Fruit fly (Drosophila melanogaster) whole organism, embryonic: ENCODE results near the gene unc-119.

Experiments used
- Antp ChIP-seq: fragments of 200-800 bp; sonication (Bioruptor generic); optimal IDR thresholded peaks from 3 replicates; lab custom pipeline; 2016; ENCODE audit warnings: missing biosample characterization, missing genetic modification characterization
- BtbVII ChIP-seq: fragments of 200-800 bp; sonication (Bioruptor generic); optimal IDR thresholded peaks from 3 replicates; lab custom pipeline; 2017; ENCODE audit warnings: missing biosample characterization, mild to moderate bottlenecking, missing genetic modification characterization
- CG11247 ChIP-seq: fragments of 200-800 bp; sonication (Bioruptor generic); IDR thresholded peaks from 2 replicates; pipeline ENCODE4 v1.3.6; 2022; ENCODE audit warnings: missing biosample characterization, missing genetic modification characterization
- CG11504 ChIP-seq: fragments of 200-800 bp; sonication (Bioruptor generic); optimal IDR thresholded peaks from 3 replicates; lab custom pipeline; 2019; ENCODE audit warnings: missing biosample characterization, mild to moderate bottlenecking, missing genetic modification characterization, moderate library complexity
- CG12942 ChIP-seq: fragments of 200-800 bp; sonication (Bioruptor generic); optimal IDR thresholded peaks from 3 replicates; lab custom pipeline; 2016; ENCODE audit warnings: missing biosample characterization, missing genetic modification characterization
- CG13624 ChIP-seq: fragments of 200-800 bp; sonication (Bioruptor generic); optimal IDR thresholded peaks from 2 replicates; lab custom pipeline; 2016; ENCODE audit warnings: missing biosample characterization, missing genetic modification characterization
- CG15011 ChIP-seq: fragments of 200-800 bp; sonication (Bioruptor generic); optimal IDR thresholded peaks from 3 replicates; lab custom pipeline; 2018; ENCODE audit warnings: missing biosample characterization, mild to moderate bottlenecking, missing genetic modification characterization
- CG1602 ChIP-seq: fragments of 200-800 bp; sonication (Bioruptor generic); optimal IDR thresholded peaks from 3 replicates; lab custom pipeline; 2016; ENCODE audit warnings: missing biosample characterization, missing genetic modification characterization
- CG16863 ChIP-seq: fragments of 200-800 bp; sonication (Bioruptor generic); optimal IDR thresholded peaks from 3 replicates; lab custom pipeline; 2016; ENCODE audit warnings: missing biosample characterization, missing genetic modification characterization
- CG17186 ChIP-seq: fragments of 200-800 bp; sonication (Bioruptor generic); optimal IDR thresholded peaks from 3 replicates; lab custom pipeline; 2017; ENCODE audit warnings: missing biosample characterization, missing genetic modification reagents, missing genetic modification characterization
- CG17328 ChIP-seq: fragments of 200-800 bp; sonication (Bioruptor generic); IDR thresholded peaks from 2 replicates; pipeline ENCODE4 v1.3.6; 2022; ENCODE audit warnings: missing biosample characterization, missing genetic modification characterization
- CG17568 ChIP-seq: fragments of 200-800 bp; sonication (Bioruptor generic); optimal IDR thresholded peaks from 2 replicates; lab custom pipeline; 2018; ENCODE audit warnings: missing biosample characterization, mild to moderate bottlenecking, missing genetic modification characterization, moderate library complexity
- CG3065 ChIP-seq: fragments of 200-800 bp; sonication (Bioruptor generic); optimal IDR thresholded peaks from 2 replicates; lab custom pipeline; 2016; ENCODE audit warnings: missing biosample characterization, missing genetic modification characterization
- CG32532 ChIP-seq: fragments of 200-800 bp; sonication (Bioruptor generic); IDR thresholded peaks from 2 replicates; pipeline ENCODE4 v1.3.6; 2022; ENCODE audit warnings: missing biosample characterization, missing genetic modification characterization
- CG32767 ChIP-seq: fragments of 200-800 bp; sonication (Bioruptor generic); IDR thresholded peaks from 2 replicates; pipeline ENCODE4 v1.3.6; 2022; ENCODE audit warnings: missing biosample characterization, missing genetic modification characterization
- CG3838 ChIP-seq: fragments of 200-800 bp; sonication (Bioruptor generic); optimal IDR thresholded peaks from 3 replicates; lab custom pipeline; 2016; ENCODE audit warnings: missing biosample characterization, missing genetic modification characterization
- CG3847 ChIP-seq: fragments of 200-800 bp; sonication (Bioruptor generic); IDR thresholded peaks from 2 replicates; pipeline ENCODE4 v1.3.6; 2022; ENCODE audit warnings: missing biosample characterization, missing genetic modification characterization
- CG4617 ChIP-seq: fragments of 200-800 bp; sonication (Bioruptor generic); optimal IDR thresholded peaks from 3 replicates; lab custom pipeline; 2016; ENCODE audit warnings: missing biosample characterization, missing genetic modification characterization, borderline replicate concordance
- CG6654 ChIP-seq: fragments of 200-800 bp; sonication (Bioruptor generic); optimal IDR thresholded peaks from 2 replicates; lab custom pipeline; 2017; ENCODE audit warnings: missing biosample characterization, mild to moderate bottlenecking, missing genetic modification characterization
- CG6813 ChIP-seq: fragments of 200-800 bp; sonication (Bioruptor generic); optimal IDR thresholded peaks from 2 replicates; lab custom pipeline; 2017; ENCODE audit warnings: missing biosample characterization, missing genetic modification characterization, mild to moderate bottlenecking, moderate library complexity, missing genetic modification reagents
- CG7271 ChIP-seq: fragments of 200-800 bp; sonication (Bioruptor generic); optimal IDR thresholded peaks from 2 replicates; lab custom pipeline; 2018; ENCODE audit warnings: missing biosample characterization, mild to moderate bottlenecking, missing genetic modification characterization, moderate library complexity
- CG7987 ChIP-seq: fragments of 200-800 bp; sonication (Bioruptor generic); optimal IDR thresholded peaks from 2 replicates; lab custom pipeline; 2018; ENCODE audit warnings: missing biosample characterization, mild to moderate bottlenecking, missing genetic modification characterization, moderate library complexity
- CG9727 ChIP-seq: fragments of 200-800 bp; sonication (Bioruptor generic); optimal IDR thresholded peaks from 3 replicates; lab custom pipeline; 2017; ENCODE audit warnings: missing biosample characterization, mild to moderate bottlenecking, missing genetic modification characterization
- HLH4C ChIP-seq: fragments of 200-800 bp; sonication (Bioruptor generic); IDR thresholded peaks from 3 replicates; pipeline ENCODE4 v1.3.6; 2022; ENCODE audit warnings: missing biosample characterization, missing genetic modification characterization; ENCODE audit not compliant: partially characterized antibody
- Hr3 ChIP-seq: fragments of 200-800 bp; sonication (Bioruptor generic); optimal IDR thresholded peaks from 3 replicates; lab custom pipeline; 2016; ENCODE audit warnings: missing biosample characterization, missing genetic modification characterization
- Hr39 ChIP-seq: fragments of >200 bp; optimal IDR thresholded peaks from 2 replicates; lab custom pipeline; 2017
- Lhr ChIP-seq: fragments of 200-800 bp; sonication (Bioruptor generic); optimal IDR thresholded peaks from 3 replicates; lab custom pipeline; 2017; ENCODE audit warnings: mild to moderate bottlenecking, missing biosample characterization, missing genetic modification reagents, missing genetic modification characterization
- NK7.1 ChIP-seq: fragments of 200-800 bp; sonication (Bioruptor generic); optimal IDR thresholded peaks from 3 replicates; lab custom pipeline; 2016; ENCODE audit warnings: missing biosample characterization, missing genetic modification characterization
- Ptx1 ChIP-seq: fragments of 200-800 bp; sonication (Bioruptor generic); IDR thresholded peaks from 2 replicates; pipeline ENCODE4 v1.3.6; 2022; ENCODE audit warnings: missing biosample characterization, missing genetic modification characterization
- ara ChIP-seq: fragments of 200-800 bp; sonication (Bioruptor generic); IDR thresholded peaks from 2 replicates; pipeline ENCODE4 v1.3.6; 2022; ENCODE audit warnings: missing biosample characterization, missing genetic modification characterization
- br ChIP-seq: fragments of >200 bp; optimal IDR thresholded peaks from 2 replicates; lab custom pipeline; 2017
- bsh ChIP-seq, 2 experiments: fragments of 200-800 bp; sonication (Bioruptor generic); optimal IDR thresholded peaks; 2 replicates each; lab custom pipeline; 2017 to 2018; ENCODE audit warnings: mild to moderate bottlenecking in 2 of 2, missing biosample characterization in 2 of 2, missing genetic modification characterization in 2 of 2, moderate library complexity in 1 of 2
- cg ChIP-seq: fragments of 200-800 bp; sonication (Bioruptor generic); optimal IDR thresholded peaks from 3 replicates; lab custom pipeline; 2019; ENCODE audit warnings: missing biosample characterization, mild to moderate bottlenecking, missing genetic modification characterization, moderate library complexity
- crp ChIP-seq, 2 experiments: fragments of 200-800 bp; sonication (Bioruptor generic); optimal IDR thresholded peaks; 2 replicates in 1 of 2; 3 replicates in 1 of 2; lab custom pipeline; 2017; ENCODE audit warnings: missing biosample characterization in 2 of 2, missing genetic modification characterization in 2 of 2, mild to moderate bottlenecking in 1 of 2, moderate library complexity in 1 of 2
- dimm ChIP-seq: fragments of 200-800 bp; sonication (Bioruptor generic); IDR thresholded peaks from 2 replicates; pipeline ENCODE4 v1.3.6; 2022; ENCODE audit warnings: missing biosample characterization, missing genetic modification characterization
- disco-r ChIP-seq: fragments of 200-800 bp; sonication (Bioruptor generic); optimal IDR thresholded peaks from 2 replicates; lab custom pipeline; 2016; ENCODE audit warnings: missing biosample characterization, missing genetic modification characterization
- eve ChIP-seq, 2 experiments: fragments of >200 bp; optimal IDR thresholded peaks; 2 replicates each; lab custom pipeline; 2017; ENCODE audit warnings: missing biosample characterization in 2 of 2, missing genetic modification characterization in 2 of 2
- fru ChIP-seq: fragments of >200 bp; optimal IDR thresholded peaks from 2 replicates; lab custom pipeline; 2017
- gcm2 ChIP-seq: fragments of 200-800 bp; sonication (Bioruptor generic); optimal IDR thresholded peaks from 2 replicates; lab custom pipeline; 2016; ENCODE audit warnings: missing biosample characterization, missing genetic modification characterization
- kay ChIP-seq: fragments of 200-800 bp; sonication (Bioruptor generic); optimal IDR thresholded peaks from 2 replicates; lab custom pipeline; 2016; ENCODE audit warnings: missing biosample characterization, missing genetic modification characterization
- kni ChIP-seq: fragments of 200-800 bp; sonication (Bioruptor generic); optimal IDR thresholded peaks from 3 replicates; lab custom pipeline; 2017; ENCODE audit warnings: mild to moderate bottlenecking, missing biosample characterization, missing genetic modification reagents, missing genetic modification characterization
- nmo ChIP-seq: fragments of 200-800 bp; sonication (Bioruptor generic); optimal IDR thresholded peaks from 2 replicates; lab custom pipeline; 2018; ENCODE audit warnings: missing biosample characterization, mild to moderate bottlenecking, missing genetic modification characterization, moderate library complexity
- otp ChIP-seq: fragments of 200-800 bp; sonication (Bioruptor generic); IDR thresholded peaks from 3 replicates; pipeline ENCODE4, ENCODE4 v1.3.6; 2022; ENCODE audit warnings: missing biosample characterization, missing genetic modification characterization
- sens-2 ChIP-seq: fragments of 200-800 bp; sonication (Bioruptor generic); IDR thresholded peaks from 2 replicates; pipeline ENCODE4 v1.3.6; 2022; ENCODE audit warnings: missing biosample characterization, missing genetic modification characterization
- sim ChIP-seq: fragments of 200-800 bp; sonication (Bioruptor generic); IDR thresholded peaks from 2 replicates; pipeline ENCODE4 v1.3.6; 2022; ENCODE audit warnings: missing biosample characterization, missing genetic modification characterization
- sima ChIP-seq: fragments of 200-800 bp; sonication (Bioruptor generic); optimal IDR thresholded peaks from 2 replicates; lab custom pipeline; 2016; ENCODE audit warnings: missing biosample characterization, missing genetic modification characterization
- sisA ChIP-seq: fragments of 200-800 bp; sonication (Bioruptor generic); IDR thresholded peaks from 2 replicates; pipeline ENCODE4 v1.3.6; 2022; ENCODE audit warnings: missing biosample characterization, missing genetic modification characterization
- slbo ChIP-seq: fragments of 200-800 bp; sonication (Bioruptor generic); IDR thresholded peaks from 2 replicates; pipeline ENCODE4 v1.3.6; 2022; ENCODE audit warnings: missing biosample characterization, missing genetic modification characterization
- slou ChIP-seq: fragments of 200-800 bp; sonication (Bioruptor generic); optimal IDR thresholded peaks from 3 replicates; lab custom pipeline; 2016; ENCODE audit warnings: missing biosample characterization, missing genetic modification characterization
- tio ChIP-seq: fragments of 200-800 bp; sonication (Bioruptor generic); optimal IDR thresholded peaks from 2 replicates; lab custom pipeline; 2017; ENCODE audit warnings: missing biosample characterization, missing genetic modification characterization, inconsistent platforms
- trh ChIP-seq: fragments of 200-800 bp; sonication (Bioruptor generic); optimal IDR thresholded peaks from 2 replicates; lab custom pipeline; 2016; ENCODE audit warnings: missing biosample characterization, missing genetic modification characterization
- wek ChIP-seq: fragments of 200-800 bp; sonication (Bioruptor generic); optimal IDR thresholded peaks from 3 replicates; lab custom pipeline; 2018; ENCODE audit warnings: missing biosample characterization, mild to moderate bottlenecking, missing genetic modification characterization, moderate library complexity

The unc-119 gene

DNA sequence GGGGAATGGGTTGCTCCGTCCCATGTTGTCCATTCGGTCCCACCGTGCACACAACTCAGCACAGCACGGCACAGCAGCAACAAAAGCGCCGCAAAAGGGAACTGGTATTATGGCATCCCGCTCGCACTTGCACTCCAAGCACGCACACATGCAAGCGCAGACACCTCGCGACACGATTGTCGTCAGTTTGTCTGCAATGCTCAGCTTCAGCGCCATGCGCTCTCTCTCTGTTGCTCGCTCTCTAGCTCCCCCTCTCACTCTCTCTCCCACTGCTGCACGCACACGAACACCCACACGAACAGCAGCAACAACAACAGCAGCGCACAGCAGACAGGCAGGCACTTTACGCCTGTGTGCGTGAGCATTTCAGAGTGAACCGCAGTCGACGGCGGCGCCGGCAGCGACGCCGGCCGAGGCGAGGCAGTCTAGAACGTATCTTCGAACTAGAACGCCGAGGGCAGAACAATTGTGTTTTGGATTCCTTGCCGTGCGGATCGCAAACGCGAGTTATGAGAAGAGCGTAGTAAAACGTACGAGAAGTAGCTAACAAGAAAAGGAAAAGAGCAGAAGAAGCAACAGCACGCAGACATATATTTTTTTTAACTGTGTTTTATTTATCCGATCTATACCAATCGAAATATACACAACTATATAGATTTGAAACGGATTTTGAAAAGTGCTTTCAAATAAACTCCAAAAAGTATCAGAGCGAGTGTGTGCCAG, 16.5 kb upstream of the unc-119 start, which contains the start of gene brk (continued):
- no peak for TF ChIP-seq CG12942
- TF ChIP-seq CG7987 (GFP tag; lab: Kevin White, UChicago): peak; percentile 66
- TF ChIP-seq CG32767 (GFP tag; lab: Robert Waterston, UW): no peak; the same call in 1 of the 2 replicates
- TF ChIP-seq CG17186 (GFP tag; lab: Kevin White, UChicago): no peak
- no peak for TF ChIP-seq Hr3
- no peak for TF ChIP-seq CG32532 (GFP tag; lab: Robert Waterston, UW)
- peak; percentile 89 for TF ChIP-seq kni (GFP tag; lab: Kevin White, UChicago)
- no peak for TF ChIP-seq fru
- TF ChIP-seq slou (GFP tag; lab: Kevin White, UChicago): no peak
- TF ChIP-seq sisA (GFP tag; lab: Robert Waterston, UW): no peak
- TF ChIP-seq CG16863 (GFP tag; lab: Kevin White, UChicago): no peak
- no peak for TF ChIP-seq CG1602 (GFP tag; lab: Kevin White, UChicago)
- TF ChIP-seq Antp (GFP tag; lab: Kevin White, UChicago): no peak
- TF ChIP-seq CG17568 (GFP tag; lab: Kevin White, UChicago): no peak
- TF ChIP-seq gcm2: no peak
- no peak for TF ChIP-seq CG17328 (GFP tag; lab: Robert Waterston, UW)
- TF ChIP-seq CG3838 (GFP tag; lab: Kevin White, UChicago): no peak
- TF ChIP-seq trh (GFP tag; lab: Kevin White, UChicago): no peak
- no peak for TF ChIP-seq NK7.1 (GFP tag; lab: Kevin White, UChicago)
- TF ChIP-seq ara (GFP tag; lab: Robert Waterston, UW): no peak
- TF ChIP-seq disco-r (GFP tag; lab: Kevin White, UChicago): no peak
- no peak for TF ChIP-seq otp (GFP tag; lab: Robert Waterston, UW)
- no peak for TF ChIP-seq nmo (GFP tag; lab: Kevin White, UChicago)
- no peak for TF ChIP-seq CG9727
- no peak for TF ChIP-seq CG3065
- TF ChIP-seq CG13624 (GFP tag; lab: Kevin White, UChicago): no peak
- peak; percentile 99 for TF ChIP-seq cg (GFP tag; lab: Kevin White, UChicago)
- no peak for TF ChIP-seq CG6654 (GFP tag; lab: Kevin White, UChicago)
- TF ChIP-seq CG7271 (tag; lab: Kevin White, UChicago): peak; percentile 39
- TF ChIP-seq HLH4C (GFP tag; lab: Robert Waterston, UW): no peak
- no peak for TF ChIP-seq Ptx1 (GFP tag; lab: Robert Waterston, UW)
- TF ChIP-seq Lhr (GFP tag; lab: Kevin White, UChicago): no peak
- no peak for TF ChIP-seq tio
- no peak for TF ChIP-seq sens-2 (GFP tag; lab: Robert Waterston, UW)
- TF ChIP-seq br (lab: Kevin White, UChicago): no peak
- TF ChIP-seq dimm (GFP tag; lab: Robert Waterston, UW): no peak
- TF ChIP-seq kay (GFP tag; lab: Kevin White, UChicago): no peak
- TF ChIP-seq CG11504 (tag; lab: Kevin White, UChicago): no peak
- no peak for TF ChIP-seq CG6813 (GFP tag; lab: Kevin White, UChicago)
- TF ChIP-seq bsh (GFP tag; optimal IDR thresholded peaks at IDR 0.05; lab: Kevin White, UChicago): no peak
- TF ChIP-seq crp (GFP tag; optimal IDR thresholded peaks at IDR 0.05; lab: Kevin White, UChicago): no peak
- TF ChIP-seq BtbVII (GFP tag; lab: Kevin White, UChicago): no peak
- no peak for TF ChIP-seq CG4617 (GFP tag; lab: Kevin White, UChicago)
- no peak for TF ChIP-seq wek (GFP tag; lab: Kevin White, UChicago)
- no peak for TF ChIP-seq slbo
- TF ChIP-seq eve (GFP tag; optimal IDR thresholded peaks at IDR 0.05; lab: Kevin White, UChicago): no peak
- no peak for TF ChIP-seq CG15011
- TF ChIP-seq Hr39 (lab: Kevin White, UChicago): no peak
- no peak for TF ChIP-seq CG11247 (GFP tag; lab: Robert Waterston, UW)
- no peak for TF ChIP-seq CG3847 (GFP tag; lab: Robert Waterston, UW)
- no peak for TF ChIP-seq sima (GFP tag; lab: Kevin White, UChicago)
- no peak for TF ChIP-seq sim (GFP tag; lab: Robert Waterston, UW)
